Fruit fly (Drosophila melanogaster): ENCODE results near the gene CG13806.

Gene CG13806

dm6 chr3L:2265692-2266444 lies at the start of gene CG13806, which contains the start of gene ecd:
Gene CG13806 (plus strand): TSS chr3L:2266394.
Gene ecd (minus strand): TSS chr3L:2265857.
- 0 out of 3 replicates have a peak, but pooled peaks have one; percentile 50 for TF ChIP-seq CG4496 (GFP tag; IDR thresholded peaks at IDR 0.05)
- peak; percentile 19; the same call in 1 of the 2 replicates for TF ChIP-seq CG32121 (GFP tag; IDR thresholded peaks at IDR 0.05)
- TF ChIP-seq fd96Ca (GFP tag; IDR thresholded peaks at IDR 0.05), result peak; percentile 37; the same call in 1 of the 3 replicates
- TF ChIP-seq Ets98B (GFP tag; IDR thresholded peaks at IDR 0.05), result no peak

dm6 chr3L:2228367-2229171 lies 37.6 kb upstream of the CG13806 start:
- no peak for TF ChIP-seq CG13204 (GFP tag; optimal IDR thresholded peaks at IDR 0.05)
- no peak for TF ChIP-seq CG14655 (GFP tag; optimal IDR thresholded peaks at IDR 0.05)
- no peak for TF ChIP-seq CG8159 (tag; optimal IDR thresholded peaks at IDR 0.05)
- no peak for TF ChIP-seq rn (GFP tag; IDR thresholded peaks at IDR 0.05)
- TF ChIP-seq EcR (GFP tag; optimal IDR thresholded peaks at IDR 0.05), result no peak
- no peak for TF ChIP-seq CG32121 (GFP tag; IDR thresholded peaks at IDR 0.05)

dm6 chr3L:2229172-2229696 lies 37.0 kb upstream of the CG13806 start, which contains the start of gene Oseg2:
Gene Oseg2 (plus strand): TSS chr3L:2229646.
- TF ChIP-seq CG12605 (GFP tag; IDR thresholded peaks at IDR 0.05), result peak; percentile 85
- no peak for TF ChIP-seq CG14655 (GFP tag; optimal IDR thresholded peaks at IDR 0.05)
- TF ChIP-seq CG17806 (tag; optimal IDR thresholded peaks at IDR 0.05), result no peak

- TF ChIP-seq fd96Ca (GFP tag; IDR thresholded peaks at IDR 0.05) (no peak), Snoo (tag; optimal IDR thresholded peaks at IDR 0.05) (no peak)
Measured at dm6 chr3L:2237034-2237433, 29.2 kb upstream of the CG13806 start, which contains the start of gene CG9018. Gene CG9018 (minus strand): TSS chr3L:2237076.

- TF ChIP-seq CG13204 (GFP tag; optimal IDR thresholded peaks at IDR 0.05), result no peak
- no peak for TF ChIP-seq CG8159 (tag; optimal IDR thresholded peaks at IDR 0.05)
- TF ChIP-seq EcR (GFP tag; optimal IDR thresholded peaks at IDR 0.05), result no peak
Measured at dm6 chr3L:2237543-2238233, 28.5 kb upstream of the CG13806 start, which contains the start of gene ACXD. Gene ACXD (plus strand): TSS chr3L:2237608.

dm6 chr3L:2243846-2244528 lies 22.2 kb upstream of the CG13806 start, which contains the start of gene CG32301:
Gene CG32301 (plus strand): TSS chr3L:2244478.
- TF ChIP-seq CG34367 (tag; optimal IDR thresholded peaks at IDR 0.05) (no peak), CG8301 (tag; optimal IDR thresholded peaks at IDR 0.05) (no peak), CG14655 (GFP tag; optimal IDR thresholded peaks at IDR 0.05) (no peak), Pif1B (GFP tag; optimal IDR thresholded peaks at IDR 0.05) (no peak)

- TF ChIP-seq CG8159 (tag; optimal IDR thresholded peaks at IDR 0.05) (no peak), CG10348 (GFP tag; IDR thresholded peaks at IDR 0.05) (no peak), CG9948 (tag; optimal IDR thresholded peaks at IDR 0.05) (no peak), CG12605 (GFP tag; IDR thresholded peaks at IDR 0.05) (no peak), CG34367 (tag; optimal IDR thresholded peaks at IDR 0.05) (no peak), Pif1A (GFP tag; optimal IDR thresholded peaks at IDR 0.05) (no peak), Snoo (tag; optimal IDR thresholded peaks at IDR 0.05) (no peak), CG32121 (GFP tag; IDR thresholded peaks at IDR 0.05) (no peak)
Measured at dm6 chr3L:2248335-2248734, 17.9 kb upstream of the CG13806 start, which contains the start of gene CG32305. Gene CG32305 (plus strand): TSS chr3L:2248635.
